Worm (Caenorhabditis elegans) whole organism, L1 larva: Measurements from ENCODE around the gene Y66A7A.9.

ENCODE experiments used
- nhr-85 ChIP-seq: sonication (generic microtip); peaks from one replicate; lab custom pipeline; 2016; ENCODE audit warnings: missing genetic modification characterization, inconsistent platforms, missing compliant biosample characterization
- sup-37 ChIP-seq: fragments of 200-800 bp; sonication (Bioruptor generic); optimal IDR thresholded peaks from 2 replicates; lab custom pipeline; 2018; ENCODE audit warnings: mild to moderate bottlenecking, missing genetic modification characterization, missing compliant biosample characterization

Y66A7A.9 gene

DNA sequence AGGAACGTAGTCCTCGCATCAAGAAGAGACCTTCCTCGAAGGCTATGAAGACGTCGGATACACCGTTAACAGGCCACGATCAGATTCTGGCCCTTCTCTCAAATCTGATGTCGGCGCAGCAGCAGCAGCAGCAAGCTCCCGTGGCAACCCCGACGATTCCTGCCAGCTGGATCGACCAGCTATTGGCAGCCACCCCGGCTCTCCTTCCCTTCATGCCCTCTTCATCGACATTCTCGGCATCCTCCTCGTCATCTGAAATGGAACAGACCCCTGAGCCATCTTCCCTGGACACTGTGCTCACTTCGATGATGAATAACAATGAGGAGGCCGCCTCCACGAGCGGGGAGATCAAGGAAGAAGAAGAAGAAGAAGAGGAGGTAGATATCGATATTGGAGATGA lies 50.7 kb downstream of the Y66A7A.9 start:
- TF ChIP-seq nhr-85 (tag; lab: Kevin White, UChicago) (peak; percentile 7), sup-37 (GFP tag; lab: Kevin White, UChicago) (no peak)
